Fruit fly (Drosophila melanogaster) Kc167 (cell line): ENCODE data around the gene CG16719.

Experiments used
- Myc ChIP-seq: fragments of >200 bp; optimal IDR thresholded peaks from 2 replicates; lab custom pipeline; 2017; ENCODE audit warnings: missing external identifiers
- Sin3A ChIP-seq: fragments of >200 bp; optimal IDR thresholded peaks from 2 replicates; lab custom pipeline; 2018; ENCODE audit warnings: missing external identifiers
- h ChIP-seq: fragments of >200 bp; optimal IDR thresholded peaks from 3 replicates; lab custom pipeline; 2018; ENCODE audit warnings: missing external identifiers
- insv ChIP-seq: fragments of >200 bp; optimal IDR thresholded peaks from 3 replicates; lab custom pipeline; 2018; ENCODE audit warnings: missing external identifiers
- psq ChIP-seq: fragments of >200 bp; optimal IDR thresholded peaks from 2 replicates; lab custom pipeline; 2017; ENCODE audit warnings: missing external identifiers
- ttk ChIP-seq: sonication (Bioruptor generic); optimal IDR thresholded peaks from 2 replicates; lab custom pipeline; 2017; ENCODE audit warnings: missing external identifiers

The CG16719 gene

dm6 chr3L:9689809-9690208 lies 4.8 kb downstream of the CG16719 start:
- TF ChIP-seq Myc = no peak
- no peak for TF ChIP-seq ttk (lab: Kevin White, UChicago)

- TF ChIP-seq insv (no peak), psq (lab: Kevin White, UChicago) (no peak), Myc (no peak), Sin3A (lab: Kevin White, UChicago) (no peak), h (lab: Kevin White, UChicago) (no peak), ttk (lab: Kevin White, UChicago) (no peak)
These were observed 6.0 kb downstream of the CG16719 start for dm6 chr3L:9690798-9691475.

dm6 chr3L:9691476-9691826 lies 6.5 kb downstream of the CG16719 start:
- TF ChIP-seq psq (lab: Kevin White, UChicago) (no peak), ttk (lab: Kevin White, UChicago) (no peak), Myc (no peak), insv (no peak), Sin3A (lab: Kevin White, UChicago) (no peak), h (lab: Kevin White, UChicago) (no peak)

dm6 chr3L:9692234-9692891 lies 7.4 kb downstream of the CG16719 start:
- TF ChIP-seq insv (no peak), Myc (no peak), ttk (lab: Kevin White, UChicago) (no peak)

- TF ChIP-seq psq (lab: Kevin White, UChicago) (no peak), ttk (lab: Kevin White, UChicago) (no peak), Sin3A (lab: Kevin White, UChicago) (no peak), h (lab: Kevin White, UChicago) (no peak), Myc (no peak), insv (no peak)
These were observed 8.1 kb downstream of the CG16719 start for dm6 chr3L:9692892-9693551.

dm6 chr3L:9693552-9694133 lies 8.7 kb downstream of the CG16719 start:
- TF ChIP-seq psq (lab: Kevin White, UChicago) (no peak), ttk (lab: Kevin White, UChicago) (no peak), insv (no peak), Myc (no peak), h (lab: Kevin White, UChicago) (no peak), Sin3A (lab: Kevin White, UChicago) (no peak)

dm6 chr3L:9694169-9694866 lies 9.3 kb downstream of the CG16719 start:
- TF ChIP-seq ttk (lab: Kevin White, UChicago) = no peak
- no peak for TF ChIP-seq psq (lab: Kevin White, UChicago)
- no peak for TF ChIP-seq h (lab: Kevin White, UChicago)
- no peak for TF ChIP-seq Myc
- no peak for TF ChIP-seq insv

- no peak for TF ChIP-seq h (lab: Kevin White, UChicago)
These were observed 9.9 kb downstream of the CG16719 start for dm6 chr3L:9694867-9695236.

dm6 chr3L:9695242-9695641 lies 10.3 kb downstream of the CG16719 start:
- TF ChIP-seq psq (lab: Kevin White, UChicago) = no peak
- no peak for TF ChIP-seq ttk (lab: Kevin White, UChicago)
- TF ChIP-seq Sin3A (lab: Kevin White, UChicago) = no peak
- no peak for TF ChIP-seq h (lab: Kevin White, UChicago)
- TF ChIP-seq Myc = no peak
- no peak for TF ChIP-seq insv

dm6 chr3L:9695647-9696046 lies 10.7 kb downstream of the CG16719 start:
- TF ChIP-seq Myc (no peak), h (lab: Kevin White, UChicago) (no peak), ttk (lab: Kevin White, UChicago) (no peak), Sin3A (lab: Kevin White, UChicago) (no peak), insv (no peak), psq (lab: Kevin White, UChicago) (no peak)

- TF ChIP-seq insv (no peak), Myc (no peak), ttk (lab: Kevin White, UChicago) (no peak), psq (lab: Kevin White, UChicago) (no peak), Sin3A (lab: Kevin White, UChicago) (no peak), h (lab: Kevin White, UChicago) (no peak)
These were observed 11.9 kb downstream of the CG16719 start, which contains the start of gene Prps for dm6 chr3L:9696650-9697526. Gene Prps, minus strand, starts transcription at chr3L:9696700.
